Fruit fly (Drosophila melanogaster) whole organism, embryonic: ENCODE data around the gene ninaG.

Experiments used
- B-H2 ChIP-seq: fragments of 200-800 bp; sonication (Bioruptor generic); optimal IDR thresholded peaks from 2 replicates; lab custom pipeline; 2018; ENCODE audit warnings: missing biosample characterization, mild to moderate bottlenecking, missing genetic modification characterization
- BEAF-32 ChIP-seq: fragments of 200-800 bp; sonication (Bioruptor generic); optimal IDR thresholded peaks from 3 replicates; lab custom pipeline; 2017; ENCODE audit warnings: missing biosample characterization, missing genetic modification characterization, mild to moderate bottlenecking, moderate library complexity, missing genetic modification reagents
- C15 ChIP-seq: fragments of 200-800 bp; sonication (Bioruptor generic); IDR thresholded peaks from 3 replicates; pipeline ENCODE4 v1.3.6; 2022; ENCODE audit warnings: missing biosample characterization, missing genetic modification characterization
- CG10565 ChIP-seq: fragments of 200-800 bp; sonication (Bioruptor generic); optimal IDR thresholded peaks from 3 replicates; lab custom pipeline; 2016; ENCODE audit warnings: missing biosample characterization, mild to moderate bottlenecking, missing genetic modification characterization
- CG11085 ChIP-seq: fragments of 200-800 bp; sonication (Bioruptor generic); IDR thresholded peaks from 2 replicates; pipeline ENCODE4 v1.3.6; 2022; ENCODE audit warnings: missing biosample characterization, missing genetic modification characterization
- CG11723 ChIP-seq: fragments of 200-800 bp; sonication (Bioruptor generic); optimal IDR thresholded peaks from 2 replicates; lab custom pipeline; 2017; ENCODE audit warnings: missing biosample characterization, mild to moderate bottlenecking, missing genetic modification characterization
- CG12219 ChIP-seq: fragments of 200-800 bp; sonication (Bioruptor generic); optimal IDR thresholded peaks from 3 replicates; lab custom pipeline; 2018; ENCODE audit warnings: missing biosample characterization, mild to moderate bottlenecking, missing genetic modification characterization
- CG13123 ChIP-seq: fragments of 200-800 bp; sonication (Bioruptor generic); optimal IDR thresholded peaks from 2 replicates; lab custom pipeline; 2016; ENCODE audit warnings: missing biosample characterization, missing genetic modification characterization
- CG13296 ChIP-seq: fragments of 200-800 bp; sonication (Bioruptor generic); optimal IDR thresholded peaks from 3 replicates; lab custom pipeline; 2018; ENCODE audit warnings: missing biosample characterization, mild to moderate bottlenecking, missing genetic modification characterization
- CG14965 ChIP-seq: fragments of 200-800 bp; sonication (Bioruptor generic); optimal IDR thresholded peaks from 2 replicates; lab custom pipeline; 2016; ENCODE audit warnings: missing biosample characterization, missing genetic modification characterization, borderline replicate concordance
- CG16815 ChIP-seq: fragments of 200-800 bp; sonication (Bioruptor generic); optimal IDR thresholded peaks from 3 replicates; lab custom pipeline; 2017; ENCODE audit warnings: missing biosample characterization, mild to moderate bottlenecking, missing genetic modification characterization
- CG17186 ChIP-seq: fragments of 200-800 bp; sonication (Bioruptor generic); optimal IDR thresholded peaks from 3 replicates; lab custom pipeline; 2017; ENCODE audit warnings: missing biosample characterization, missing genetic modification reagents, missing genetic modification characterization
- CG18599 ChIP-seq: fragments of 200-800 bp; sonication (Bioruptor generic); optimal IDR thresholded peaks from 3 replicates; lab custom pipeline; 2017; ENCODE audit warnings: missing biosample characterization, missing genetic modification characterization, mild to moderate bottlenecking, moderate library complexity, missing genetic modification reagents
- CG18619 ChIP-seq: fragments of 200-800 bp; sonication (Bioruptor generic); optimal IDR thresholded peaks from 3 replicates; lab custom pipeline; 2017; ENCODE audit warnings: missing biosample characterization, mild to moderate bottlenecking, missing genetic modification characterization
- CG2116 ChIP-seq: fragments of 200-800 bp; sonication (Bioruptor generic); optimal IDR thresholded peaks from 3 replicates; lab custom pipeline; 2018; ENCODE audit warnings: missing biosample characterization, mild to moderate bottlenecking, missing genetic modification characterization
- CG34224 ChIP-seq: fragments of 200-800 bp; sonication (Bioruptor generic); IDR thresholded peaks from 3 replicates; pipeline ENCODE4 v1.3.6; 2022; ENCODE audit warnings: missing biosample characterization, missing genetic modification characterization; ENCODE audit not compliant: partially characterized antibody
- CG4360 ChIP-seq: fragments of 200-800 bp; sonication (Bioruptor generic); IDR thresholded peaks from 2 replicates; pipeline ENCODE4 v1.3.6; 2022; ENCODE audit warnings: missing biosample characterization, missing genetic modification characterization
- CG4820 ChIP-seq: fragments of 200-800 bp; sonication (Bioruptor generic); optimal IDR thresholded peaks from 3 replicates; lab custom pipeline; 2016; ENCODE audit warnings: missing biosample characterization, missing genetic modification characterization
- CG6683 ChIP-seq: fragments of 200-800 bp; sonication (Bioruptor generic); optimal IDR thresholded peaks from 2 replicates; lab custom pipeline; 2017; ENCODE audit warnings: missing biosample characterization, mild to moderate bottlenecking, missing genetic modification characterization, missing genetic modification reagents
- CG7556 ChIP-seq: fragments of 200-800 bp; sonication (Bioruptor generic); optimal IDR thresholded peaks from 2 replicates; lab custom pipeline; 2017; ENCODE audit warnings: missing biosample characterization, mild to moderate bottlenecking, missing genetic modification characterization
- CG7839 ChIP-seq: fragments of 200-800 bp; sonication (Bioruptor generic); optimal IDR thresholded peaks from 3 replicates; lab custom pipeline; 2018; ENCODE audit warnings: missing biosample characterization, mild to moderate bottlenecking, missing genetic modification characterization, moderate library complexity
- CG9727 ChIP-seq: fragments of 200-800 bp; sonication (Bioruptor generic); optimal IDR thresholded peaks from 3 replicates; lab custom pipeline; 2017; ENCODE audit warnings: missing biosample characterization, mild to moderate bottlenecking, missing genetic modification characterization
- Camta ChIP-seq: fragments of 200-800 bp; sonication (Bioruptor generic); optimal IDR thresholded peaks from 2 replicates; lab custom pipeline; 2016; ENCODE audit warnings: missing biosample characterization, missing genetic modification characterization
- Dfd ChIP-seq, 2 experiments: fragments of >200 bp; optimal IDR thresholded peaks; 2 replicates each; lab custom pipeline; 2017; ENCODE audit warnings: missing biosample characterization in 2 of 2, missing genetic modification characterization in 2 of 2
- Eip74EF ChIP-seq, 2 experiments: fragments of 200-800 bp in 1 of 2; fragments of >200 bp in 1 of 2; sonication (Bioruptor generic) in 1 of 2; optimal IDR thresholded peaks; 2 replicates each; lab custom pipeline; 2017 to 2019; ENCODE audit warnings: missing biosample characterization in 2 of 2, missing genetic modification characterization in 2 of 2, mild to moderate bottlenecking in 1 of 2, moderate library complexity in 1 of 2
- Fer3 ChIP-seq: fragments of 200-800 bp; sonication (Bioruptor generic); optimal IDR thresholded peaks from 2 replicates; lab custom pipeline; 2018; ENCODE audit warnings: missing biosample characterization, mild to moderate bottlenecking, missing genetic modification characterization, moderate library complexity
- HLH4C ChIP-seq: fragments of 200-800 bp; sonication (Bioruptor generic); IDR thresholded peaks from 3 replicates; pipeline ENCODE4 v1.3.6; 2022; ENCODE audit warnings: missing biosample characterization, missing genetic modification characterization; ENCODE audit not compliant: partially characterized antibody
- Hand ChIP-seq: fragments of 200-800 bp; sonication (Bioruptor generic); optimal IDR thresholded peaks from 2 replicates; lab custom pipeline; 2017; ENCODE audit warnings: mild to moderate bottlenecking, missing biosample characterization, missing genetic modification reagents, missing genetic modification characterization
- NC2α ChIP-seq: fragments of 200-800 bp; sonication (Bioruptor generic); optimal IDR thresholded peaks from 2 replicates; lab custom pipeline; 2016; ENCODE audit warnings: missing biosample characterization, missing genetic modification characterization
- Pdp1 ChIP-seq, 2 experiments: fragments of 200-800 bp; sonication (Bioruptor generic); optimal IDR thresholded peaks; 3 replicates each; lab custom pipeline; 2016; ENCODE audit warnings: missing biosample characterization in 2 of 2, missing genetic modification characterization in 2 of 2, mild to moderate bottlenecking in 1 of 2, moderate library complexity in 1 of 2
- Rx ChIP-seq: fragments of 200-800 bp; sonication (Bioruptor generic); IDR thresholded peaks from 2 replicates; pipeline ENCODE4 v1.3.6; 2022; ENCODE audit warnings: missing biosample characterization, missing genetic modification characterization
- Side ChIP-seq: fragments of 200-800 bp; sonication (Bioruptor generic); optimal IDR thresholded peaks from 2 replicates; lab custom pipeline; 2016; ENCODE audit warnings: missing biosample characterization, missing genetic modification characterization
- Sry-δ ChIP-seq: fragments of 200-800 bp; sonication (Bioruptor generic); optimal IDR thresholded peaks from 2 replicates; lab custom pipeline; 2016; ENCODE audit warnings: missing biosample characterization, missing genetic modification characterization
- ac ChIP-seq: fragments of 200-800 bp; sonication (Bioruptor generic); optimal IDR thresholded peaks from 3 replicates; lab custom pipeline; 2017; ENCODE audit warnings: missing biosample characterization, mild to moderate bottlenecking, missing genetic modification characterization
- btn ChIP-seq: fragments of 200-800 bp; sonication (Bioruptor generic); optimal IDR thresholded peaks from 2 replicates; lab custom pipeline; 2016; ENCODE audit warnings: missing biosample characterization, missing genetic modification characterization
- cas ChIP-seq: fragments of 200-800 bp; sonication (Bioruptor generic); IDR thresholded peaks from 2 replicates; pipeline ENCODE4 v1.3.6; 2022; ENCODE audit warnings: missing biosample characterization, missing genetic modification characterization
- cato ChIP-seq: fragments of 200-800 bp; sonication (Bioruptor generic); optimal IDR thresholded peaks from 2 replicates; lab custom pipeline; 2016; ENCODE audit warnings: missing biosample characterization, missing genetic modification characterization, borderline replicate concordance
- chinmo ChIP-seq: fragments of 200-800 bp; sonication (Bioruptor generic); IDR thresholded peaks from 4 replicates; pipeline ENCODE4 v1.3.6; 2022; ENCODE audit warnings: missing biosample characterization, missing genetic modification characterization; ENCODE audit not compliant: partially characterized antibody
- corto ChIP-seq: fragments of 200-800 bp; sonication (Bioruptor generic); optimal IDR thresholded peaks from 2 replicates; lab custom pipeline; 2016; ENCODE audit warnings: missing biosample characterization, mild to moderate bottlenecking, missing genetic modification characterization, moderate library complexity
- crol ChIP-seq: fragments of 200-800 bp; sonication (Bioruptor generic); IDR thresholded peaks from 2 replicates; pipeline ENCODE4 v1.3.6; 2022; ENCODE audit warnings: missing biosample characterization, missing genetic modification characterization
- her ChIP-seq: fragments of 200-800 bp; sonication (Bioruptor generic); optimal IDR thresholded peaks from 2 replicates; lab custom pipeline; 2016; ENCODE audit warnings: missing biosample characterization, missing genetic modification characterization
- kah ChIP-seq: fragments of 200-800 bp; sonication (Bioruptor generic); optimal IDR thresholded peaks from 2 replicates; lab custom pipeline; 2018; ENCODE audit warnings: missing biosample characterization, mild to moderate bottlenecking, missing genetic modification characterization
- mld ChIP-seq: fragments of 200-800 bp; sonication (Bioruptor generic); IDR thresholded peaks from 3 replicates; pipeline ENCODE4 v1.3.6; 2022; ENCODE audit warnings: missing biosample characterization, missing genetic modification characterization; ENCODE audit not compliant: partially characterized antibody
- pan ChIP-seq, 4 experiments: fragments of >200 bp in 3 of 4; fragments of 200-800 bp in 1 of 4; sonication (Bioruptor generic) in 1 of 4; optimal IDR thresholded peaks in 3 of 4; IDR thresholded peaks in 1 of 4; 2 replicates each; pipeline versions ENCODE4 v1.3.6 to Lab custom; 2017 to 2022; ENCODE audit warnings: missing biosample characterization in 2 of 4, missing genetic modification characterization in 2 of 4, mixed read lengths in 1 of 4
- phol ChIP-seq: fragments of 200-800 bp; sonication (Bioruptor generic); optimal IDR thresholded peaks from 3 replicates; lab custom pipeline; 2018; ENCODE audit warnings: missing biosample characterization, mild to moderate bottlenecking, missing genetic modification characterization, moderate library complexity
- pita ChIP-seq: fragments of 200-800 bp; sonication (Bioruptor generic); optimal IDR thresholded peaks from 2 replicates; lab custom pipeline; 2017; ENCODE audit warnings: missing biosample characterization, mild to moderate bottlenecking, missing genetic modification characterization
- slbo ChIP-seq: fragments of 200-800 bp; sonication (Bioruptor generic); IDR thresholded peaks from 2 replicates; pipeline ENCODE4 v1.3.6; 2022; ENCODE audit warnings: missing biosample characterization, missing genetic modification characterization
- sug ChIP-seq: fragments of 200-800 bp; optimal IDR thresholded peaks from 2 replicates; lab custom pipeline; 2019; ENCODE audit warnings: missing biosample characterization, mild to moderate bottlenecking, missing genetic modification characterization, moderate library complexity
- trh ChIP-seq: fragments of 200-800 bp; sonication (Bioruptor generic); optimal IDR thresholded peaks from 2 replicates; lab custom pipeline; 2016; ENCODE audit warnings: missing biosample characterization, missing genetic modification characterization

The ninaG gene

dm6 chr3R:11392805-11393204 lies 28.7 kb downstream of the ninaG start (continued):
- TF ChIP-seq corto (GFP tag; lab: Kevin White, UChicago), result no peak
- TF ChIP-seq Hand, result no peak
- TF ChIP-seq CG2116 (GFP tag; lab: Kevin White, UChicago), result peak; percentile 51
- peak; percentile 5 for TF ChIP-seq Sry-δ (GFP tag; lab: Kevin White, UChicago)
- no peak for TF ChIP-seq chinmo (GFP tag; lab: Robert Waterston, UW)
- no peak for TF ChIP-seq Fer3 (tag; lab: Kevin White, UChicago)
- TF ChIP-seq btn (GFP tag; lab: Kevin White, UChicago), result peak; percentile 64
- TF ChIP-seq slbo (GFP tag; lab: Robert Waterston, UW), result peak; percentile 38; the same call in 1 of the 2 replicates
- no peak for TF ChIP-seq her (GFP tag; lab: Kevin White, UChicago)
- TF ChIP-seq CG11723 (GFP tag; lab: Kevin White, UChicago), result peak; percentile 69
- TF ChIP-seq crol (GFP tag; lab: Robert Waterston, UW), result no peak
- TF ChIP-seq Eip74EF (GFP tag; optimal IDR thresholded peaks at IDR 0.05; lab: Kevin White, UChicago), result no peak
- peak; percentile 2 for TF ChIP-seq CG10565
- TF ChIP-seq CG17186, result peak; percentile 59
- peak; percentile 63 for TF ChIP-seq CG12219
- TF ChIP-seq C15 (GFP tag; lab: Robert Waterston, UW), result 0 out of 3 replicates have a peak, but pooled peaks have one; percentile 53
- TF ChIP-seq CG4360, result peak; percentile 34; the same call in 1 of the 2 replicates
- TF ChIP-seq cato, result no peak
- TF ChIP-seq B-H2 (GFP tag; lab: Kevin White, UChicago), result no peak
- TF ChIP-seq CG13296 (GFP tag; lab: Kevin White, UChicago), result no peak
- TF ChIP-seq CG9727 (GFP tag; lab: Kevin White, UChicago), result peak; percentile 85
- no peak for TF ChIP-seq pita (GFP tag; lab: Kevin White, UChicago)
- TF ChIP-seq cas (GFP tag; lab: Robert Waterston, UW), result no peak
- TF ChIP-seq Side (GFP tag; lab: Kevin White, UChicago), result peak; percentile 72
- TF ChIP-seq Camta (GFP tag; lab: Kevin White, UChicago), result peak; percentile 59
- peak; percentile 49 for TF ChIP-seq kah (GFP tag; lab: Kevin White, UChicago)
- TF ChIP-seq NC2α, result peak; percentile 49
- peak; percentile 74 for TF ChIP-seq Rx (GFP tag; lab: Robert Waterston, UW)
- TF ChIP-seq CG11085 (GFP tag; lab: Robert Waterston, UW), result 0 out of 2 replicates have a peak, but pooled peaks have one; percentile 47
- no peak for TF ChIP-seq CG7839 (tag; lab: Kevin White, UChicago)
- no peak for TF ChIP-seq pan (optimal IDR thresholded peaks at IDR 0.05; lab: Kevin White, UChicago)
- no peak for TF ChIP-seq pan (GFP tag; optimal IDR thresholded peaks at IDR 0.05 in 1 of 2, IDR thresholded peaks at IDR 0.05 in 1 of 2)
- peak in 1 of 2 experiments; percentile 32 for TF ChIP-seq Dfd (GFP tag; optimal IDR thresholded peaks at IDR 0.05; lab: Kevin White, UChicago)
- peak; percentile 76 for TF ChIP-seq CG16815 (GFP tag; lab: Kevin White, UChicago)
- no peak for TF ChIP-seq CG7556 (GFP tag; lab: Kevin White, UChicago)
- TF ChIP-seq mld, result no peak
- no peak for TF ChIP-seq CG6683 (GFP tag; lab: Kevin White, UChicago)
- no peak for TF ChIP-seq BEAF-32 (GFP tag; lab: Kevin White, UChicago)
- TF ChIP-seq CG14965 (GFP tag; lab: Kevin White, UChicago), result peak; percentile 1
- peak; percentile 60 for TF ChIP-seq trh (GFP tag; lab: Kevin White, UChicago)
- TF ChIP-seq Pdp1 (GFP tag; optimal IDR thresholded peaks at IDR 0.05; lab: Kevin White, UChicago), result peak in 1 of 2 experiments; percentile 50
- TF ChIP-seq phol (tag; lab: Kevin White, UChicago), result peak; percentile 82
- TF ChIP-seq CG18619 (GFP tag; lab: Kevin White, UChicago), result peak; percentile 73
- TF ChIP-seq sug (tag; lab: Kevin White, UChicago), result no peak
- peak; percentile 94 for TF ChIP-seq ac
- peak; percentile 54 for TF ChIP-seq CG4820 (GFP tag; lab: Kevin White, UChicago)
- no peak for TF ChIP-seq CG13123 (GFP tag; lab: Kevin White, UChicago)
- no peak for TF ChIP-seq CG18599 (GFP tag; lab: Kevin White, UChicago)
- TF ChIP-seq HLH4C (GFP tag; lab: Robert Waterston, UW), result no peak
- no peak for TF ChIP-seq CG34224 (GFP tag; lab: Robert Waterston, UW)
